Worm (Caenorhabditis elegans): ENCODE data around the gene nhr-180.
A peak's percentile ranks its signal among the peaks of the same experiment; 100 is the strongest.

The nhr-180 gene

ce11 chrV:617917-618316 lies 49.4 kb downstream of the nhr-180 start:
- TF ChIP-seq nhr-11 (tag; optimal IDR thresholded peaks at IDR 0.05) (peak; percentile 38), ceh-82 (tag; optimal IDR thresholded peaks at IDR 0.05) (no peak)
